Worm (Caenorhabditis elegans): ENCODE data around the gene iff-1.

iff-1 gene

DNA sequence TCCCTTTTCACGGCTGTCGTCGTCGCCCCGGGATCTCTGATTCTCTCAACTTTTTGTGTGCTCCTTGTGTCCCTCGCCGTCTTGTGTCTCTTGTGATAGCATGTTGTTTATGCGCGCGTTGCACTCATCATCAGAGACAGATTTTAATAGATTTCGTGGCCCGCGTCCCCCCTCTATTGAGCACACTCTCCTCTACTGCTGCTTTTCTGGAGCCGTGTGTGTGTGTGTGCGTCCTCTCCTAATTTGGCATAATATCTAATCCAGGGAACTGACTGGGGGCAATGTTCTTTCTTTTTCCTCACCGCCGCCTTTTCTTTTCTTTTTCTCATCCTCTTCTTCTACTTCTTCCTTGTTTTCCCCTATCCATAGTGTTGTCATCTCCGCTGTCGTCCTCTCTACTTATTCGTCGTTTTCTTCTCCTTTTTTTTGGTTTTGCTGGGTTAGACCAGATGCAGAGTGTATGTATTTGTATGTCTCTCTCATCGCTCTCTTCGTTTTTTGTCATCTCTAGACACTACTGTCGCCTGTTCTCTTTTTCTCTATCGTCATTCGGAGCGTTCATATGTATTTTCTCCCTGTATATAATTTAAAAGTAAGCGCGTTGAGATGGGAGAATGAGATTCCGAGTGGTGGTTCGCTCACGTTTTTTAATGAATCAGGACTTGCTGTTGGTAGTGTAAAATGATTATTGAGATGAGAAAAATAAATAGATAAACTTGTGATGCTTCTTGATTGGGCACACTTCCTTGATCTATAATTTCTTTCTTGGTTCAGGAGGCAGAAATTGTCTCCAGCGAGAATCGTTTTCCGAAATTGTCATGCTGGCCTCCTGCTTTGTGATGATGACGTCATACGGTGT, 43.0 kb downstream of the iff-1 start (continued):
- TF ChIP-seq unc-3 (GFP tag; conservative IDR thresholded peaks at IDR 0.05), result no peak
- no peak for TF ChIP-seq unc-3 (tag; optimal IDR thresholded peaks at IDR 0.05)
- no peak for TF ChIP-seq ceh-30 (tag; optimal IDR thresholded peaks at IDR 0.05)
- no peak for TF ChIP-seq nfya-1 (tag; optimal IDR thresholded peaks at IDR 0.05)
- TF ChIP-seq ceh-14 (tag; optimal IDR thresholded peaks at IDR 0.05), result peak; percentile 73
- TF ChIP-seq dve-1 (tag; optimal IDR thresholded peaks at IDR 0.05), result no peak
- no peak for TF ChIP-seq tbx-7 (tag; optimal IDR thresholded peaks at IDR 0.05)
- TF ChIP-seq hlh-13 (GFP tag; optimal IDR thresholded peaks at IDR 0.05), result no peak
- peak; percentile 67 for TF ChIP-seq ceh-31 (tag; optimal IDR thresholded peaks at IDR 0.05)

DNA sequence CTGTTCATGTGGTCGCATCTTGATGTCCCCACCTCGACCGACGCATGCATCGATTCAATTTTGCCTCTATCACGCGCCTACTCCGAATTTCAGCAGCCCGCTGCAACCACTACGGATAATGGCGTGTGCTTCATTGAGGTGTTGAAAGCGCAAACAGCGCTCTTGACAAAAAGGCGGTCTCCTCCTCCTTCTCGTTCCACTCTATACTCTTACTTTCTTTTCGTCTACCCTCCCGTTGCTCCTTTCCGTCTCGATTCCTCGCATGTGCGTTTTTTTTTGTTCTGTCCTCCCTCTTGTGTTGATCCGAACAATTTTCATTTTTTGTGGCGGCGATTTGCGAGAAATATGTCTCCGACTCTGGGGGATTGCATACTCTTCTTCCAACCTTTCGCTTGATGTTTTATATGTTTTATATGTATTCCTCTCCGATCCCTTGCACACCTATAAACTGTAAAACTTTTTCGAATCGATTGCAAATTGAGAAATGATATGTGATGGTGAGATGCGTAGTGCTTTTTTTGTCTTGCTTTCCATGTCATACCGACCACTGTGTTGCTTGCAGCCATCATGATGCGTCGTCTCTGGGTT, 44.2 kb downstream of the iff-1 start:
- TF ChIP-seq tbx-2 (tag; optimal IDR thresholded peaks at IDR 0.05) (peak; percentile 40), ceh-14 (tag; optimal IDR thresholded peaks at IDR 0.05) (peak; percentile 12), ceh-18 (tag; optimal IDR thresholded peaks at IDR 0.05) (no peak)

DNA sequence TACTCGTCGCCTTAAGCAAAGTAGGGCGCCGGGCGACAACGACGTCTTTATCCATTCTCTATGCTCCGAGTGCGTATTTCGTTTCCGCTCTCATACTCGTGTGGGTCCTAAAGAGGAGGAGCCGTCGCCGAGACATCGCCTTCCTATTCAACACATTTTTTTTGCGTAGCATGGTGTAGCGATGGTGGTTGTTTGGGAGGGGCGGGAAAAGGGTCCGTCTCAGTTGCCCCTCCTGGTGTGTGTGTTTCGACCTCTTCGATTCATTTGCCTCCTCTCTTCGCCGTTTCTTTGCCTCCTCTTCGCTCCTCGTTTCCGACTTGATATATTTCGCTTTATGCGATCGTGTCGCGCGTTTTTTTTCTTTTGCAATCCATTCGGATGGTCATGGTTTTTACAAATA, 45.2 kb downstream of the iff-1 start:
- TF ChIP-seq ceh-22 (tag; optimal IDR thresholded peaks at IDR 0.05) (no peak), C38D4.7 (GFP tag; optimal IDR thresholded peaks at IDR 0.05) (no peak), pat-9 (tag; optimal IDR thresholded peaks at IDR 0.05) (no peak)

DNA sequence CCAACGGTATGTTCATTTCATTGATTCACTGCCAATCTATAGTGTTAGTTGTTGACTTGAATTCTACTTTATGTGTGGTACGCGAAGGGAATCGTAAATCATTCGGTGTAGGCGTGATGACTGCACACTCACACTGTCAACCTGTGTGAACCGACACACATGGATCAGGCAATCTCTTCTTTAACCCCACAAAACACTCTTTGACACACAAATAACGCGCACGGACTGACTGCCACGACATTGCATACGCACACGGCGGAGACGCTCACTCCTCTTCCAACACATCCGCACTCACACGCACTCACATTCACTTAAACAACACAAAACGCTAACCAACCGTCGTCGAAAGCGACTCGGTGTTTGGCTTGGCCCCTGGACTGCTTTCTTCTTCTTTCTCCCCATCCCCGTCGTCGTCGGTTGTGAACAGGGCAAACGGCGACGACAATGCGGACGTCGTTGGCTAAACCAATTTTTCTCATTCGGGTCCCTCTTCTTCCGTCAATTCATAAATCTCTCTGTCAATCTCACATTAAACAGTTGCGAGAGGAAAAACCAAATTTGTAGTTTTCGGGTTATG, 46.8 kb downstream of the iff-1 start:
- no peak for TF ChIP-seq hlh-15 (tag; optimal IDR thresholded peaks at IDR 0.05)
- TF ChIP-seq unc-55 (GFP tag; optimal IDR thresholded peaks at IDR 0.05), result peak; percentile 80
- TF ChIP-seq mec-3 (tag; optimal IDR thresholded peaks at IDR 0.05; ENCODE audit: borderline replicate concordance), result no peak
- TF ChIP-seq gmeb-2 (tag; optimal IDR thresholded peaks at IDR 0.05), result no peak
- TF ChIP-seq hlh-6 (tag; optimal IDR thresholded peaks at IDR 0.05), result peak; percentile 50
- no peak for TF ChIP-seq pha-2 (tag; optimal IDR thresholded peaks at IDR 0.05)
- TF ChIP-seq sdc-2 (tag; optimal IDR thresholded peaks at IDR 0.05), result peak; percentile 29
- peak; percentile 40 for TF ChIP-seq unc-42 (tag; optimal IDR thresholded peaks at IDR 0.05)
- TF ChIP-seq ceh-48 (tag; optimal IDR thresholded peaks at IDR 0.05), result no peak
- no peak for TF ChIP-seq syd-9 (tag; optimal IDR thresholded peaks at IDR 0.05)
- TF ChIP-seq ceh-2 (tag; optimal IDR thresholded peaks at IDR 0.05), result no peak
- peak; percentile 2 for TF ChIP-seq ceh-31 (tag; optimal IDR thresholded peaks at IDR 0.05)

DNA sequence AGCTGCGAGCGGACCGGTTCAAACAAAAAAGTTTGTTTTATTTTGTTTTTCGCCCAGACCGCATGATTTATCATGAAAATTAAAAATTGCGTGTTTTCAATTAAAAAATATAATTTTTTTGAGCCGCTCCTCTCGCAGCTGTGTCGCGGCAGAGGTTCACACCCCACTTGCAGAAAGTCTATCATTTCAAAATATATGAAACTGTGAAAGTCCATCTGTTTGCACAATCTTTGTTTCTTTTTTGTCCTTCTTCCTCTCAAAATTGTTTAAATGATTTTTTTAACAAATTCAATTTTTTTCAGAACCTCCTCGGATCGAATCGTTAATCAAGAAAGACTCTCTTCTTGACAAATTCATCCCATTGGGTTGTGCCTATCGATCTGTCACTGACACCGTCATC, 47.4 kb downstream of the iff-1 start, which contains the start of gene tlk-1:
Gene tlk-1 (plus strand): TSS at position 301 of the 400 bp plus-strand sequence.
- no peak for TF ChIP-seq hlh-30 (tag; optimal IDR thresholded peaks at IDR 0.05; ENCODE audit: insufficient read depth)
- TF ChIP-seq pag-3 (tag; optimal IDR thresholded peaks at IDR 0.05; ENCODE audit: borderline replicate concordance), result no peak
- no peak for TF ChIP-seq K09A11.1 (tag; optimal IDR thresholded peaks at IDR 0.05; ENCODE audit: insufficient read depth)
- no peak for TF ChIP-seq ztf-16 (tag; optimal IDR thresholded peaks at IDR 0.05)
- TF ChIP-seq pros-1 (tag; optimal IDR thresholded peaks at IDR 0.05), result no peak
- no peak for TF ChIP-seq hlh-6 (tag; optimal IDR thresholded peaks at IDR 0.05)
- no peak for TF ChIP-seq sox-2 (GFP tag; IDR thresholded peaks at IDR 0.05)
- no peak for TF ChIP-seq syd-9 (tag; optimal IDR thresholded peaks at IDR 0.05)
- no peak for TF ChIP-seq ceh-30 (tag; optimal IDR thresholded peaks at IDR 0.05)
- no peak for TF ChIP-seq hlh-15 (tag; optimal IDR thresholded peaks at IDR 0.05)
- no peak for TF ChIP-seq nfya-1 (tag; optimal IDR thresholded peaks at IDR 0.05)
- no peak for TF ChIP-seq ceh-2 (tag; optimal IDR thresholded peaks at IDR 0.05)
- no peak for TF ChIP-seq gmeb-2 (tag; optimal IDR thresholded peaks at IDR 0.05)
- no peak for TF ChIP-seq npax-4 (tag; optimal IDR thresholded peaks at IDR 0.05)
- no peak for TF ChIP-seq mec-3 (tag; optimal IDR thresholded peaks at IDR 0.05; ENCODE audit: borderline replicate concordance)
- no peak for TF ChIP-seq rnt-1 (tag; optimal IDR thresholded peaks at IDR 0.05)
- TF ChIP-seq elt-4 (tag; optimal IDR thresholded peaks at IDR 0.05), result no peak
- TF ChIP-seq madf-2 (tag; optimal IDR thresholded peaks at IDR 0.05), result no peak
- TF ChIP-seq ceh-6 (GFP tag; optimal IDR thresholded peaks at IDR 0.05), result no peak
